Fruit fly (Drosophila melanogaster): ENCODE results near the gene ERp44.

The ERp44 gene

dm6 chrX:16332615-16333288, 35.2 kb upstream of the ERp44 start (continued):
- TF ChIP-seq CG2678 (tag; optimal IDR thresholded peaks at IDR 0.05) (peak; percentile 99), CG10321 (GFP tag; IDR thresholded peaks at IDR 0.05) (peak; percentile 64), ham (GFP tag; IDR thresholded peaks at IDR 0.05) (peak; percentile 75), CG10267 (tag; optimal IDR thresholded peaks at IDR 0.05) (peak; percentile 92), NK7.1 (GFP tag; optimal IDR thresholded peaks at IDR 0.05) (peak; percentile 94), CG12391 (tag; optimal IDR thresholded peaks at IDR 0.05) (peak; percentile 97), CG17385 (GFP tag; optimal IDR thresholded peaks at IDR 0.05) (peak; percentile 94), Chrac-16 (GFP tag; optimal IDR thresholded peaks at IDR 0.05) (peak; percentile 91), scrt (GFP tag; optimal IDR thresholded peaks at IDR 0.05) (peak; percentile 95), CG4424 (GFP tag; optimal IDR thresholded peaks at IDR 0.05) (peak; percentile 93), D (optimal IDR thresholded peaks at IDR 0.05) (no peak), D (GFP tag; optimal IDR thresholded peaks at IDR 0.05) (peak; percentile 96), sc (optimal IDR thresholded peaks at IDR 0.05) (no peak), sc (GFP tag; optimal IDR thresholded peaks at IDR 0.05) (peak; percentile 92), CG1529 (GFP tag; optimal IDR thresholded peaks at IDR 0.05) (peak; percentile 95), Hsf (GFP tag; optimal IDR thresholded peaks at IDR 0.05) (peak; percentile 96), CoRest (tag; optimal IDR thresholded peaks at IDR 0.05) (peak; percentile 99), HLH4C (GFP tag; IDR thresholded peaks at IDR 0.05; ENCODE audit: partially characterized antibody) (no peak), CG4328 (GFP tag; optimal IDR thresholded peaks at IDR 0.05) (peak; percentile 96), CG9876 (GFP tag; optimal IDR thresholded peaks at IDR 0.05) (peak; percentile 91), Sry-δ (GFP tag; optimal IDR thresholded peaks at IDR 0.05) (peak; percentile 49), zfh1 (GFP tag; IDR thresholded peaks at IDR 0.05) (peak; percentile 92), CG2116 (GFP tag; optimal IDR thresholded peaks at IDR 0.05) (peak; percentile 77), YL-1 (GFP tag; optimal IDR thresholded peaks at IDR 0.05) (peak; percentile 91), chif (GFP tag; optimal IDR thresholded peaks at IDR 0.05) (peak; percentile 93 to 95), Six4 (GFP tag; optimal IDR thresholded peaks at IDR 0.05) (peak; percentile 92), unpg (GFP tag; optimal IDR thresholded peaks at IDR 0.05) (peak; percentile 95), zen (tag; optimal IDR thresholded peaks at IDR 0.05) (peak; percentile 94), Sry-β (GFP tag; optimal IDR thresholded peaks at IDR 0.05) (peak; percentile 69), CG42726 (GFP tag; IDR thresholded peaks at IDR 0.05; ENCODE audit: partially characterized antibody) (no peak), NC2β (GFP tag; optimal IDR thresholded peaks at IDR 0.05) (peak; percentile 90), CG18476 (GFP tag; optimal IDR thresholded peaks at IDR 0.05) (peak; percentile 96), nerfin-2 (GFP tag; IDR thresholded peaks at IDR 0.05; ENCODE audit: partially characterized antibody) (no peak), CG6254 (GFP tag; optimal IDR thresholded peaks at IDR 0.05) (peak; percentile 91), Hr51 (GFP tag; optimal IDR thresholded peaks at IDR 0.05) (peak; percentile 95 to 97), Side (GFP tag; optimal IDR thresholded peaks at IDR 0.05) (peak; percentile 96), CG14441 (GFP tag; IDR thresholded peaks at IDR 0.05) (peak; percentile 92), Ptx1 (GFP tag; IDR thresholded peaks at IDR 0.05) (peak; percentile 93), cato (GFP tag; optimal IDR thresholded peaks at IDR 0.05; ENCODE audit: borderline replicate concordance) (peak; percentile 87), CG18764 (GFP tag; optimal IDR thresholded peaks at IDR 0.05) (peak; percentile 87), BEAF-32 (GFP tag; optimal IDR thresholded peaks at IDR 0.05) (peak; percentile 25), CG10431 (GFP tag; optimal IDR thresholded peaks at IDR 0.05) (peak; percentile 94), wdn (GFP tag; IDR thresholded peaks at IDR 0.05) (peak; percentile 88), CG31388 (GFP tag; optimal IDR thresholded peaks at IDR 0.05) (peak; percentile 73), CG15011 (GFP tag; optimal IDR thresholded peaks at IDR 0.05) (peak; percentile 95), Neu2 (GFP tag; optimal IDR thresholded peaks at IDR 0.05; ENCODE audit: borderline replicate concordance) (peak; percentile 90), CG8478 (optimal IDR thresholded peaks at IDR 0.05) (no peak), crc (GFP tag; optimal IDR thresholded peaks at IDR 0.05) (peak; percentile 96), pfk (GFP tag; optimal IDR thresholded peaks at IDR 0.05) (peak; percentile 63), az2 (GFP tag; optimal IDR thresholded peaks at IDR 0.05) (peak; percentile 94)

Data from whole organism, embryonic.